Worm (Caenorhabditis elegans): Measurements from ENCODE around the gene irld-21.

- TF ChIP-seq ceh-82 (tag; optimal IDR thresholded peaks at IDR 0.05) = no peak
- TF ChIP-seq nhr-12 (tag; optimal IDR thresholded peaks at IDR 0.05) = no peak
- no peak for TF ChIP-seq nhr-77 (tag; optimal IDR thresholded peaks at IDR 0.05)
- no peak for TF ChIP-seq mbf-1 (tag; optimal IDR thresholded peaks at IDR 0.05)
- no peak for TF ChIP-seq lsy-2 (tag; optimal IDR thresholded peaks at IDR 0.05)
- TF ChIP-seq F13H6.1 (tag; optimal IDR thresholded peaks at IDR 0.05) = no peak
- TF ChIP-seq lin-11 (tag; optimal IDR thresholded peaks at IDR 0.05) = no peak
- no peak for TF ChIP-seq fos-1 (tag; optimal IDR thresholded peaks at IDR 0.05)
- no peak for TF ChIP-seq nhr-11 (tag; optimal IDR thresholded peaks at IDR 0.05)
- no peak for TF ChIP-seq nhr-237 (tag; optimal IDR thresholded peaks at IDR 0.05)
- no peak for TF ChIP-seq mab-5 (tag; optimal IDR thresholded peaks at IDR 0.05)
- TF ChIP-seq snpc-4 (tag; optimal IDR thresholded peaks at IDR 0.05) = no peak
- no peak for TF ChIP-seq ztf-4 (tag; optimal IDR thresholded peaks at IDR 0.05)
Observed at ce11 chrIV:10112570-10112969, 9.5 kb downstream of the irld-21 start, which contains the start of gene nsph-3.2.
